Worm (Caenorhabditis elegans) whole organism, young adult: Measurements from ENCODE around the gene ugt-35.

Experiments
- B0019.2 ChIP-seq: fragments of 200-800 bp; sonication (Bioruptor generic); conservative IDR thresholded peaks from 2 replicates; pipeline ENCODE4 v1.3.6; 2022; ENCODE audit warnings: missing genetic modification reagents, missing genetic modification characterization, missing compliant biosample characterization
- Y56A3A.18 ChIP-seq: fragments of 200-800 bp; sonication (Bioruptor generic); IDR thresholded peaks from 2 replicates; pipeline ENCODE4 v1.3.6; 2022; ENCODE audit warnings: missing genetic modification reagents, missing genetic modification characterization, missing compliant biosample characterization
- Y67H2A.10 ChIP-seq: fragments of 200-800 bp; sonication (Bioruptor generic); conservative IDR thresholded peaks from 2 replicates; pipeline ENCODE4 v1.3.6; 2022; ENCODE audit warnings: missing genetic modification reagents, missing genetic modification characterization, missing compliant biosample characterization
- Y95B8A.8 ChIP-seq: fragments of 200-800 bp; sonication (Bioruptor generic); IDR thresholded peaks from 2 replicates; pipeline ENCODE4 v1.3.6; 2022; ENCODE audit warnings: missing genetic modification reagents, missing genetic modification characterization, missing compliant biosample characterization
- ceh-91 ChIP-seq: fragments of 200-800 bp; sonication (Bioruptor generic); IDR thresholded peaks from 2 replicates; pipeline ENCODE4 v1.3.6; 2022; ENCODE audit warnings: missing genetic modification reagents, missing genetic modification characterization, missing compliant biosample characterization
- efl-1 ChIP-seq: fragments of 150-350 bp; optimal IDR thresholded peaks from 2 replicates; lab custom pipeline; 2014; ENCODE audit warnings: missing biosample characterization, missing genetic modification reagents, missing genetic modification characterization
- rec-8 ChIP-seq, 2 experiments: sonication (generic microtip); optimal IDR thresholded peaks; 2 replicates each; lab custom pipeline; 2016; ENCODE audit warnings: mild to moderate bottlenecking in 2 of 2, missing genetic modification characterization in 2 of 2, missing genetic modification reagents in 2 of 2, missing genotype in 2 of 2, missing biosample characterization in 1 of 2, missing compliant biosample characterization in 1 of 2, moderate library complexity in 1 of 2
- unc-130 ChIP-seq: sonication (generic microtip); optimal IDR thresholded peaks from 2 replicates; lab custom pipeline; 2016; ENCODE audit warnings: missing genetic modification reagents, missing genetic modification characterization, missing compliant biosample characterization

- no peak for TF ChIP-seq rec-8 (tag; optimal IDR thresholded peaks at IDR 0.05; lab: Kevin White, UChicago)
- no peak for TF ChIP-seq Y95B8A.8 (GFP tag; lab: Robert Waterston, UW)
- TF ChIP-seq ceh-91 (GFP tag; lab: Robert Waterston, UW): no peak
- TF ChIP-seq unc-130 (GFP tag; lab: Kevin White, UChicago): no peak
- no peak for TF ChIP-seq B0019.2 (GFP tag; lab: Robert Waterston, UW)
- no peak for TF ChIP-seq efl-1 (GFP tag; lab: Kevin White, UChicago)
- no peak for TF ChIP-seq Y56A3A.18
- no peak for TF ChIP-seq Y67H2A.10
Observed at ce11 chrV:10664271-10664670, 10.2 kb upstream of the ugt-35 start.
